Worm (Caenorhabditis elegans) whole organism, L1 larva: ENCODE measurements around the gene Y37D8A.26.

Experiments used
- C04F5.9 ChIP-seq: sonication (generic microtip); optimal IDR thresholded peaks from 2 replicates; lab custom pipeline; 2016; ENCODE audit warnings: missing genetic modification characterization, missing compliant biosample characterization
- aly-2 ChIP-seq: fragments of 150-350 bp; optimal IDR thresholded peaks from 2 replicates; lab custom pipeline; 2014; ENCODE audit warnings: missing biosample characterization, missing genetic modification characterization
- elt-3 ChIP-seq, 6 experiments: fragments of 150-350 bp in 1 of 6; sonication (generic microtip); optimal IDR thresholded peaks; 2 replicates each; lab custom pipeline; 2017 to 2018; ENCODE audit warnings: missing biosample characterization in 6 of 6, missing genetic modification characterization in 6 of 6, inconsistent platforms in 1 of 6
- lin-35 ChIP-seq, 2 experiments: fragments of 150-350 bp; optimal IDR thresholded peaks; 2 replicates each; lab custom pipeline; 2014; ENCODE audit warnings: missing biosample characterization in 2 of 2, missing genetic modification characterization in 2 of 2, missing genetic modification reagents in 2 of 2
- mep-1 ChIP-seq: fragments of 150-350 bp; optimal IDR thresholded peaks from 2 replicates; lab custom pipeline; 2014; ENCODE audit warnings: missing biosample characterization, missing genetic modification characterization
- pqm-1 ChIP-seq: sonication (generic microtip); optimal IDR thresholded peaks from 3 replicates; lab custom pipeline; 2017; ENCODE audit warnings: missing biosample characterization, missing genetic modification characterization
- ztf-4 ChIP-seq: fragments of 150-350 bp; optimal IDR thresholded peaks from 2 replicates; lab custom pipeline; 2014; ENCODE audit warnings: missing biosample characterization, missing genetic modification characterization

ce11 chrIII:12851034-12851433, 5.5 kb downstream of the Y37D8A.26 start:
- no peak for TF ChIP-seq aly-2
- peak in 4 of 6 experiments; percentile 30 to 68 (median 46) for TF ChIP-seq elt-3 (tag; optimal IDR thresholded peaks at IDR 0.05; lab: Kevin White, UChicago)
- no peak for TF ChIP-seq pqm-1 (tag; lab: Kevin White, UChicago)
- TF ChIP-seq mep-1 (tag; lab: Kevin White, UChicago) = no peak
- no peak for TF ChIP-seq ztf-4 (tag; lab: Kevin White, UChicago)
- TF ChIP-seq lin-35 (GFP tag; optimal IDR thresholded peaks at IDR 0.05; lab: Kevin White, UChicago) = no peak
- TF ChIP-seq C04F5.9 = no peak
